Worm (Caenorhabditis elegans): ENCODE measurements around the gene inx-18.

Gene inx-18

ce11 chrIV:643481-643880 lies 37.3 kb downstream of the inx-18 start:
- TF ChIP-seq ceh-45 (GFP tag; IDR thresholded peaks at IDR 0.05) (no peak), fkh-10 (GFP tag; optimal IDR thresholded peaks at IDR 0.05) (no peak), syd-9 (tag; optimal IDR thresholded peaks at IDR 0.05) (no peak), fax-1 (tag; optimal IDR thresholded peaks at IDR 0.05) (no peak), ceh-19 (GFP tag; optimal IDR thresholded peaks at IDR 0.05) (no peak), tbx-7 (tag; optimal IDR thresholded peaks at IDR 0.05) (no peak), unc-55 (GFP tag; optimal IDR thresholded peaks at IDR 0.05) (no peak), elt-4 (tag; optimal IDR thresholded peaks at IDR 0.05) (no peak), ttx-3 (tag; optimal IDR thresholded peaks at IDR 0.05) (no peak), ceh-18 (tag; optimal IDR thresholded peaks at IDR 0.05) (no peak), ceh-48 (tag; optimal IDR thresholded peaks at IDR 0.05) (no peak), C38D4.7 (GFP tag; optimal IDR thresholded peaks at IDR 0.05) (no peak), pros-1 (tag; optimal IDR thresholded peaks at IDR 0.05) (no peak)

ce11 chrIV:648362-648761 lies 42.2 kb downstream of the inx-18 start:
- TF ChIP-seq dve-1 (tag; optimal IDR thresholded peaks at IDR 0.05) = no peak
- no peak for TF ChIP-seq pat-9 (tag; optimal IDR thresholded peaks at IDR 0.05)
- TF ChIP-seq ceh-48 (tag; optimal IDR thresholded peaks at IDR 0.05) = no peak
- no peak for TF ChIP-seq pax-1 (tag; optimal IDR thresholded peaks at IDR 0.05)
- TF ChIP-seq sox-4 (tag; optimal IDR thresholded peaks at IDR 0.05) = no peak
- no peak for TF ChIP-seq lim-6 (tag; optimal IDR thresholded peaks at IDR 0.05)
- TF ChIP-seq Y22D7AL.16 (tag; optimal IDR thresholded peaks at IDR 0.05) = no peak
- TF ChIP-seq zip-5 (tag; optimal IDR thresholded peaks at IDR 0.05) = no peak
- no peak for TF ChIP-seq dmd-4 (tag; optimal IDR thresholded peaks at IDR 0.05; ENCODE audit: borderline replicate concordance)
- no peak for TF ChIP-seq ahr-1 (tag; optimal IDR thresholded peaks at IDR 0.05)

ce11 chrIV:649365-649764 lies 43.2 kb downstream of the inx-18 start, which contains the start of gene K11H12.9:
K11H12.9 (plus strand) TSS chrIV:649665.
- TF ChIP-seq madf-2 (tag; optimal IDR thresholded peaks at IDR 0.05) (no peak), ets-4 (tag; optimal IDR thresholded peaks at IDR 0.05) (no peak), elt-4 (tag; optimal IDR thresholded peaks at IDR 0.05) (no peak), lim-6 (tag; optimal IDR thresholded peaks at IDR 0.05) (no peak), npax-4 (tag; optimal IDR thresholded peaks at IDR 0.05) (no peak), ahr-1 (tag; optimal IDR thresholded peaks at IDR 0.05) (no peak), dmd-4 (tag; optimal IDR thresholded peaks at IDR 0.05; ENCODE audit: borderline replicate concordance) (no peak), ama-1 (optimal IDR thresholded peaks at IDR 0.05) (no peak), fax-1 (tag; optimal IDR thresholded peaks at IDR 0.05) (no peak), pha-4 (tag; optimal IDR thresholded peaks at IDR 0.05) (no peak), ref-2 (tag; optimal IDR thresholded peaks at IDR 0.05) (no peak)

- no peak for TF ChIP-seq syd-9 (tag; optimal IDR thresholded peaks at IDR 0.05)
- no peak for TF ChIP-seq ceh-34 (tag; optimal IDR thresholded peaks at IDR 0.05)
- no peak for TF ChIP-seq lim-6 (tag; optimal IDR thresholded peaks at IDR 0.05)
- TF ChIP-seq pha-2 (tag; optimal IDR thresholded peaks at IDR 0.05) = no peak
- TF ChIP-seq eyg-1 (tag; optimal IDR thresholded peaks at IDR 0.05) = no peak
- no peak for TF ChIP-seq pat-9 (tag; optimal IDR thresholded peaks at IDR 0.05)
- TF ChIP-seq hlh-13 (GFP tag; optimal IDR thresholded peaks at IDR 0.05) = no peak
- TF ChIP-seq tbx-7 (tag; optimal IDR thresholded peaks at IDR 0.05) = no peak
- no peak for TF ChIP-seq ttx-3 (tag; optimal IDR thresholded peaks at IDR 0.05)
- TF ChIP-seq odd-2 (tag; optimal IDR thresholded peaks at IDR 0.05) = no peak
- TF ChIP-seq unc-3 (GFP tag; conservative IDR thresholded peaks at IDR 0.05) = no peak
- TF ChIP-seq unc-3 (tag; optimal IDR thresholded peaks at IDR 0.05) = no peak
- TF ChIP-seq unc-55 (GFP tag; optimal IDR thresholded peaks at IDR 0.05) = no peak
- no peak for TF ChIP-seq sdc-2 (tag; optimal IDR thresholded peaks at IDR 0.05)
- no peak for TF ChIP-seq K09A11.1 (tag; optimal IDR thresholded peaks at IDR 0.05; ENCODE audit: insufficient read depth)
- TF ChIP-seq madf-2 (tag; optimal IDR thresholded peaks at IDR 0.05) = no peak
- no peak for TF ChIP-seq elt-2 (tag; optimal IDR thresholded peaks at IDR 0.05)
- no peak for TF ChIP-seq ahr-1 (tag; optimal IDR thresholded peaks at IDR 0.05)
- TF ChIP-seq npax-4 (tag; optimal IDR thresholded peaks at IDR 0.05) = no peak
- no peak for TF ChIP-seq ceh-22 (tag; optimal IDR thresholded peaks at IDR 0.05)
- no peak for TF ChIP-seq ceh-6 (GFP tag; optimal IDR thresholded peaks at IDR 0.05)
Measured at ce11 chrIV:653138-653848, 47.1 kb downstream of the inx-18 start, which contains the start of gene K11H12.1. K11H12.1 (minus strand) TSS chrIV:653421.
